Worm (Caenorhabditis elegans) whole organism, L4 larva: ENCODE data around the gene glb-17.

Source experiments
- D1046.2 ChIP-seq: fragments of 200-800 bp; sonication (Bioruptor generic); IDR thresholded peaks from 2 replicates; pipeline ENCODE4 v1.3.6; 2022; ENCODE audit warnings: missing genetic modification characterization, missing compliant biosample characterization
- F10B5.3 ChIP-seq: sonication (generic microtip); optimal IDR thresholded peaks from 2 replicates; lab custom pipeline; 2016; ENCODE audit warnings: mild to moderate bottlenecking, missing genetic modification characterization, missing compliant biosample characterization
- T20F7.1 ChIP-seq: fragments of 200-800 bp; sonication (Bioruptor generic); optimal IDR thresholded peaks from 2 replicates; lab custom pipeline; 2018; ENCODE audit warnings: mild to moderate bottlenecking, missing genetic modification characterization, missing compliant biosample characterization
- T26A8.4 ChIP-seq: fragments of 200-800 bp; sonication (Bioruptor generic); IDR thresholded peaks from 2 replicates; pipeline ENCODE4 v1.3.6; 2022; ENCODE audit warnings: missing genetic modification characterization, missing compliant biosample characterization
- Y48G9A.11 ChIP-seq: fragments of 200-800 bp; sonication (Bioruptor generic); IDR thresholded peaks from 2 replicates; pipeline ENCODE4 v1.3.6; 2022; ENCODE audit warnings: missing genetic modification reagents, missing genetic modification characterization, missing compliant biosample characterization
- ZK337.2 ChIP-seq: fragments of 200-800 bp; sonication (Bioruptor generic); IDR thresholded peaks from 2 replicates; pipeline ENCODE4 v1.3.6; 2022; ENCODE audit warnings: missing genetic modification reagents, missing genetic modification characterization, missing compliant biosample characterization
- ZK546.5 ChIP-seq, 2 experiments: sonication (generic microtip); optimal IDR thresholded peaks; 2 replicates each; lab custom pipeline; 2017; ENCODE audit warnings: missing biosample characterization in 2 of 2, missing genetic modification characterization in 2 of 2
- aha-1 ChIP-seq: fragments of 150-350 bp; peaks from one replicate; lab custom pipeline; 2014; ENCODE audit warnings: missing biosample characterization, missing genetic modification characterization
- aly-2 ChIP-seq: sonication (generic microtip); optimal IDR thresholded peaks from 2 replicates; lab custom pipeline; 2018; ENCODE audit warnings: missing biosample characterization, missing genetic modification characterization
- ceh-20 ChIP-seq: fragments of 200-800 bp; sonication (Bioruptor generic); IDR thresholded peaks from 2 replicates; pipeline ENCODE4 v1.3.6; 2022; ENCODE audit warnings: missing genetic modification reagents, missing genetic modification characterization, missing compliant biosample characterization
- ceh-32 ChIP-seq: sonication (generic microtip); optimal IDR thresholded peaks from 2 replicates; lab custom pipeline; 2016; ENCODE audit warnings: mild to moderate bottlenecking, missing genetic modification characterization, missing compliant biosample characterization; ENCODE audit not compliant: poor library complexity
- ceh-62 ChIP-seq: sonication (generic microtip); optimal IDR thresholded peaks from 2 replicates; lab custom pipeline; 2017; ENCODE audit warnings: missing biosample characterization, missing genetic modification characterization
- ceh-82 ChIP-seq: sonication (generic microtip); optimal IDR thresholded peaks from 2 replicates; lab custom pipeline; 2017; ENCODE audit warnings: missing biosample characterization, missing genetic modification characterization
- cey-2 ChIP-seq: sonication (generic microtip); optimal IDR thresholded peaks from 3 replicates; lab custom pipeline; 2017; ENCODE audit warnings: missing genetic modification characterization, mild to moderate bottlenecking, missing compliant biosample characterization, antibody characterized with exemption, borderline replicate concordance; ENCODE audit not compliant: insufficient read depth
- ctbp-1 ChIP-seq: fragments of 200-800 bp; sonication (Bioruptor generic); IDR thresholded peaks from 2 replicates; pipeline ENCODE4 v1.3.6; 2022; ENCODE audit warnings: missing genetic modification reagents, missing genetic modification characterization, missing compliant biosample characterization
- daf-16 ChIP-seq, 3 experiments: sonication (generic microtip); optimal IDR thresholded peaks; 2 replicates each; lab custom pipeline; 2016 to 2017; ENCODE audit warnings: missing genetic modification characterization in 3 of 3, missing genetic modification reagents in 3 of 3, mild to moderate bottlenecking in 2 of 3, missing compliant biosample characterization in 2 of 3, missing biosample characterization in 1 of 3, moderate library complexity in 1 of 3
- dmd-8 ChIP-seq: fragments of 200-800 bp; sonication (Bioruptor generic); IDR thresholded peaks from 2 replicates; pipeline ENCODE4 v1.3.6; 2022; ENCODE audit warnings: missing genetic modification characterization, missing compliant biosample characterization
- dmd-9 ChIP-seq: fragments of 200-800 bp; sonication (Bioruptor generic); IDR thresholded peaks from 2 replicates; pipeline ENCODE4 v1.3.6; 2022; ENCODE audit warnings: missing genetic modification reagents, missing genetic modification characterization, missing compliant biosample characterization
- dve-1 ChIP-seq: sonication (generic microtip); optimal IDR thresholded peaks from 2 replicates; lab custom pipeline; 2017; ENCODE audit warnings: antibody characterized with exemption, mild to moderate bottlenecking, missing genetic modification characterization, missing compliant biosample characterization; ENCODE audit not compliant: insufficient read depth
- egl-43 ChIP-seq: fragments of 200-800 bp; sonication (Bioruptor generic); IDR thresholded peaks from 2 replicates; pipeline ENCODE4 v1.3.6; 2022; ENCODE audit warnings: missing genetic modification reagents, missing genetic modification characterization, missing compliant biosample characterization
- fkh-10 ChIP-seq: fragments of 150-350 bp; optimal IDR thresholded peaks from 2 replicates; lab custom pipeline; 2014; ENCODE audit warnings: missing biosample characterization, missing genetic modification reagents, missing genetic modification characterization
- gei-8 ChIP-seq: fragments of 200-800 bp; sonication (Bioruptor generic); optimal IDR thresholded peaks from 2 replicates; lab custom pipeline; 2018; ENCODE audit warnings: mild to moderate bottlenecking, missing genetic modification characterization, missing compliant biosample characterization
- hif-1 ChIP-seq, 2 experiments: sonication (generic microtip); optimal IDR thresholded peaks; 2 replicates each; lab custom pipeline; 2016 to 2017; ENCODE audit warnings: missing compliant biosample characterization in 2 of 2, missing genetic modification characterization in 2 of 2, missing genetic modification reagents in 2 of 2, missing genotype in 2 of 2, mild to moderate bottlenecking in 1 of 2
- hlh-11 ChIP-seq: fragments of 200-800 bp; sonication (Bioruptor generic); optimal IDR thresholded peaks from 2 replicates; lab custom pipeline; 2018; ENCODE audit warnings: mild to moderate bottlenecking, missing genetic modification characterization, missing compliant biosample characterization
- hlh-30 ChIP-seq: sonication (generic microtip); optimal IDR thresholded peaks from 2 replicates; lab custom pipeline; 2017; ENCODE audit warnings: antibody characterized with exemption, mild to moderate bottlenecking, missing genetic modification characterization, missing compliant biosample characterization; ENCODE audit not compliant: insufficient read depth
- lin-1 ChIP-seq: fragments of 200-800 bp; sonication (Bioruptor generic); IDR thresholded peaks from 2 replicates; pipeline ENCODE4 v1.3.6; 2022; ENCODE audit warnings: missing genetic modification reagents, missing genetic modification characterization, missing compliant biosample characterization
- lin-13 ChIP-seq: fragments of 150-350 bp; optimal IDR thresholded peaks from 2 replicates; lab custom pipeline; 2014; ENCODE audit warnings: missing biosample characterization, missing genetic modification reagents, missing genetic modification characterization
- lin-15B ChIP-seq: fragments of 150-350 bp; sonication (generic microtip); optimal IDR thresholded peaks from 3 replicates; lab custom pipeline; 2014; ENCODE audit warnings: missing biosample characterization, missing genetic modification characterization
- lin-29 ChIP-seq: fragments of 200-800 bp; sonication (Bioruptor generic); IDR thresholded peaks from 2 replicates; pipeline ENCODE4 v1.3.6; 2022; ENCODE audit warnings: missing genetic modification reagents, missing genetic modification characterization, missing compliant biosample characterization
- lin-38 ChIP-seq: fragments of 200-800 bp; sonication (Bioruptor generic); IDR thresholded peaks from 2 replicates; pipeline ENCODE4 v1.3.6; 2022; ENCODE audit warnings: missing genetic modification reagents, missing genetic modification characterization, missing compliant biosample characterization
- lsy-2 ChIP-seq, 2 experiments: fragments of 150-350 bp in 1 of 2; sonication (generic microtip) in 1 of 2; optimal IDR thresholded peaks; 2 replicates each; lab custom pipeline; 2014 to 2017; ENCODE audit warnings: missing biosample characterization in 2 of 2, missing genetic modification characterization in 2 of 2
- madf-5 ChIP-seq, 2 experiments: fragments of 200-800 bp; sonication (Bioruptor generic); IDR thresholded peaks; 2 replicates each; pipeline ENCODE4 v1.3.6; 2022; ENCODE audit warnings: missing compliant biosample characterization in 2 of 2, missing genetic modification characterization in 2 of 2
- mdt-29 ChIP-seq: fragments of 200-800 bp; sonication (Bioruptor generic); IDR thresholded peaks from 2 replicates; pipeline ENCODE4 v1.3.6; 2022; ENCODE audit warnings: missing genetic modification reagents, missing genetic modification characterization, missing compliant biosample characterization
- mep-1 ChIP-seq: fragments of 150-350 bp; sonication (generic microtip); optimal IDR thresholded peaks from 3 replicates; lab custom pipeline; 2014; ENCODE audit warnings: missing biosample characterization, missing genetic modification characterization
- mxl-2 ChIP-seq: fragments of 200-800 bp; sonication (Bioruptor generic); conservative IDR thresholded peaks from 2 replicates; pipeline ENCODE4 v1.3.6; 2022; ENCODE audit warnings: missing genetic modification reagents, missing genetic modification characterization, missing compliant biosample characterization
- nhr-102 ChIP-seq: sonication (generic microtip); optimal IDR thresholded peaks from 2 replicates; lab custom pipeline; 2016; ENCODE audit warnings: mild to moderate bottlenecking, missing genetic modification characterization, moderate library complexity, missing compliant biosample characterization
- nhr-28 ChIP-seq: fragments of 150-350 bp; optimal IDR thresholded peaks from 2 replicates; lab custom pipeline; 2014; ENCODE audit warnings: missing biosample characterization, missing genetic modification characterization
- nhr-41 ChIP-seq: fragments of 200-800 bp; sonication (Bioruptor generic); IDR thresholded peaks from 2 replicates; pipeline ENCODE4 v1.3.6; 2022; ENCODE audit warnings: missing genetic modification reagents, missing genetic modification characterization, missing compliant biosample characterization
- nhr-42 ChIP-seq: fragments of 200-800 bp; sonication (Bioruptor generic); IDR thresholded peaks from 2 replicates; pipeline ENCODE4 v1.3.6; 2022; ENCODE audit warnings: missing genetic modification characterization, missing compliant biosample characterization
- rbr-2 ChIP-seq: sonication (generic microtip); optimal IDR thresholded peaks from 2 replicates; lab custom pipeline; 2016; ENCODE audit warnings: missing genotype, missing genetic modification characterization, missing compliant biosample characterization
- set-16 ChIP-seq: fragments of 200-800 bp; sonication (Bioruptor generic); IDR thresholded peaks from 2 replicates; pipeline ENCODE4 v1.3.6; 2022; ENCODE audit warnings: missing genetic modification reagents, missing genetic modification characterization, missing compliant biosample characterization
- snpc-4 ChIP-seq: fragments of 150-350 bp; optimal IDR thresholded peaks from 2 replicates; lab custom pipeline; 2014; ENCODE audit warnings: missing biosample characterization, missing genetic modification characterization
- unc-130 ChIP-seq: sonication (generic microtip); optimal IDR thresholded peaks from 2 replicates; lab custom pipeline; 2016; ENCODE audit warnings: missing genetic modification reagents, missing genetic modification characterization, missing compliant biosample characterization
- unc-39 ChIP-seq: sonication (generic microtip); optimal IDR thresholded peaks from 2 replicates; lab custom pipeline; 2017; ENCODE audit warnings: missing biosample characterization, missing genetic modification characterization
- zag-1 ChIP-seq: fragments of 150-350 bp; optimal IDR thresholded peaks from 2 replicates; lab custom pipeline; 2014; ENCODE audit warnings: missing biosample characterization, missing genetic modification characterization
- zfp-3 ChIP-seq: fragments of 200-800 bp; sonication (Bioruptor generic); conservative IDR thresholded peaks from 2 replicates; pipeline ENCODE4 v1.3.6; 2022; ENCODE audit warnings: missing genetic modification reagents, missing genetic modification characterization, missing compliant biosample characterization
- zip-2 ChIP-seq: fragments of 150-350 bp; optimal IDR thresholded peaks from 2 replicates; lab custom pipeline; 2014; ENCODE audit warnings: missing biosample characterization, missing genetic modification characterization
- ztf-7 ChIP-seq: fragments of 150-350 bp; optimal IDR thresholded peaks from 2 replicates; lab custom pipeline; 2014; ENCODE audit warnings: missing biosample characterization, missing genetic modification characterization

Gene glb-17

ce11 chrX:9536665-9537064 lies 40.2 kb downstream of the glb-17 start, which contains the start of gene C07B5.8:
Gene C07B5.8, minus strand, starts transcription at chrX:9536765.
- TF ChIP-seq aha-1 (tag; lab: Kevin White, UChicago) (peak; percentile 78), nhr-102 (no peak), ceh-32 (tag; lab: Kevin White, UChicago) (no peak)

ce11 chrX:9536008-9536407 lies 40.8 kb downstream of the glb-17 start:
- TF ChIP-seq set-16 (GFP tag; lab: Robert Waterston, UW) (no peak), rbr-2 (tag; lab: Kevin White, UChicago) (no peak), lin-15B (tag; lab: Kevin White, UChicago) (no peak), fkh-10 (no peak), aly-2 (tag; lab: Kevin White, UChicago) (no peak), ztf-7 (no peak), mep-1 (peak; percentile 38), ceh-20 (GFP tag; lab: Robert Waterston, UW) (no peak), ceh-82 (no peak), T26A8.4 (GFP tag; lab: Robert Waterston, UW) (0 out of 2 replicates have a peak, but pooled peaks have one; percentile 39), mxl-2 (no peak), madf-5 (GFP tag; IDR thresholded peaks at IDR 0.05; lab: Robert Waterston, UW) (no peak), ctbp-1 (GFP tag; lab: Robert Waterston, UW) (no peak), ceh-32 (tag; lab: Kevin White, UChicago) (no peak), hlh-11 (tag; lab: Kevin White, UChicago) (no peak), gei-8 (GFP tag; lab: Kevin White, UChicago) (no peak), unc-39 (tag; lab: Kevin White, UChicago) (no peak), zfp-3 (GFP tag; lab: Robert Waterston, UW) (0 out of 2 replicates have a peak, but pooled peaks have one; percentile 28), zag-1 (tag; lab: Kevin White, UChicago) (no peak), zip-2 (tag; lab: Kevin White, UChicago) (no peak), mdt-29 (no peak), lsy-2 (tag; optimal IDR thresholded peaks at IDR 0.05; lab: Kevin White, UChicago) (peak in 1 of 2 experiments; percentile 13), hif-1 (tag; optimal IDR thresholded peaks at IDR 0.05; lab: Kevin White, UChicago) (peak in 1 of 2 experiments; percentile 57), F10B5.3 (tag; lab: Kevin White, UChicago) (no peak), D1046.2 (GFP tag; lab: Robert Waterston, UW) (no peak)

ce11 chrX:9531640-9532039 lies 45.2 kb downstream of the glb-17 start:
- no peak for TF ChIP-seq unc-130 (GFP tag; lab: Kevin White, UChicago)
- peak; percentile 63 for TF ChIP-seq hlh-30 (tag; lab: Kevin White, UChicago)
- TF ChIP-seq dmd-8, result no peak
- no peak for TF ChIP-seq ZK337.2 (GFP tag; lab: Robert Waterston, UW)
- no peak for TF ChIP-seq egl-43 (GFP tag; lab: Robert Waterston, UW)
- no peak for TF ChIP-seq lin-38 (GFP tag; lab: Robert Waterston, UW)
- no peak for TF ChIP-seq snpc-4 (tag; lab: Kevin White, UChicago)
- TF ChIP-seq lin-13 (GFP tag; lab: Kevin White, UChicago), result no peak
- no peak for TF ChIP-seq cey-2
- no peak for TF ChIP-seq ZK546.5 (tag; optimal IDR thresholded peaks at IDR 0.05; lab: Kevin White, UChicago)
- TF ChIP-seq Y48G9A.11 (GFP tag; lab: Robert Waterston, UW), result no peak
- TF ChIP-seq lin-29 (GFP tag; lab: Robert Waterston, UW), result no peak
- no peak for TF ChIP-seq lsy-2 (tag; optimal IDR thresholded peaks at IDR 0.05; lab: Kevin White, UChicago)
- TF ChIP-seq rbr-2 (tag; lab: Kevin White, UChicago), result no peak
- TF ChIP-seq D1046.2 (GFP tag; lab: Robert Waterston, UW), result no peak
- no peak for TF ChIP-seq nhr-41 (GFP tag; lab: Robert Waterston, UW)
- TF ChIP-seq nhr-28 (tag; lab: Kevin White, UChicago), result peak; percentile 45
- no peak for TF ChIP-seq dmd-9 (GFP tag; lab: Robert Waterston, UW)
- no peak for TF ChIP-seq T20F7.1 (GFP tag; lab: Kevin White, UChicago)
- TF ChIP-seq dve-1, result no peak
- no peak for TF ChIP-seq daf-16 (GFP tag; optimal IDR thresholded peaks at IDR 0.05; lab: Kevin White, UChicago)
- peak; percentile 64 for TF ChIP-seq daf-16 (tag; optimal IDR thresholded peaks at IDR 0.05; lab: Kevin White, UChicago)
- no peak for TF ChIP-seq lin-1 (GFP tag; lab: Robert Waterston, UW)
- TF ChIP-seq mxl-2, result no peak
- no peak for TF ChIP-seq nhr-42 (GFP tag; lab: Robert Waterston, UW)
- TF ChIP-seq ceh-62, result no peak
